Fruit fly (Drosophila melanogaster): ENCODE measurements around the gene srw.

The srw gene

DNA sequence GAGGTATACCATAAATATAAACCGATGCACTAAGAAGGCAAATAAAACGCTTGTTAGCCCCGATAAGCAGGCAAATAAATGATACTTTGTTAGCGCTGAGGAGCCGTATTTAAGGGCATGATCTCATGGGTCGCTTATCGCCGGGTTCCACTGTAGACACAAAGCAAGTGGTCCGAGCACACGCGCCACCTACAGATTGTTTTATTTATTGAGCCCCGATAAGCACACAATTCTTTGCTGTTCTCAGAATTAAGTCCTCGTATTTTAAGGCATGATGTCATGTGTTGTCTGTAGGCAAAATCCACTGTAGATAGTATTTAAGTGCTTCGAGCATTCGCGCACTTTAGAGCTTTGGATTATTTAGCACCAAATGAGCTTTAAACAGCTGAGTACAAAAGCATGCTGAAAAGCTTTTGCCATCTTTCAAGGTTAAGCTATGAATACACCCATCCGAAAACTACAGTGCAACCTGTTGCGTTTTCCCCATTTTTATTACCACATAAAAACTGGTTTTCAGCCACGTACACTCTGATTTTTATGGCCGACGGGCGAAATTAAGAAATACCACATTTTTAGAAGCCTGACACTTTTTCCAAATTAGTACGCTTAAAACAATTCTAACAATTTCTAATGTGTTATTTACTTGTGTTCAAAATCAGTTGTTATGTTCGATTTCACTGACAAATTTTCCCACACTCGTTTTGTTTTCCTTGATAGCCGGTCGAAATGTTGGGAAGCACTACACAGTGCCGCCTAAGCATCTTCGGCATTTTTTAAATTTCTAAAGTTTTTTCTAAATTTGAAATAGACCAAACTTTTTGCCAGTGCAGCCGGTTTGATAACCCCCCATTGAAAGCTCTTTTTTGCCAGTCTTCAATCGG, 43.6 kb downstream of the srw start, which contains the start of gene Sqor (continued):
- TF ChIP-seq CG14050 (GFP tag; IDR thresholded peaks at IDR 0.05) = peak; percentile 80
- peak; percentile 74 for TF ChIP-seq CG6813 (GFP tag; optimal IDR thresholded peaks at IDR 0.05)
- TF ChIP-seq jumu (GFP tag; optimal IDR thresholded peaks at IDR 0.05) = peak; percentile 82
- TF ChIP-seq phol (tag; optimal IDR thresholded peaks at IDR 0.05) = peak; percentile 74
- TF ChIP-seq HLHmδ (GFP tag; optimal IDR thresholded peaks at IDR 0.05) = no peak
- TF ChIP-seq Sry-β (GFP tag; optimal IDR thresholded peaks at IDR 0.05) = no peak
- peak; percentile 79 for TF ChIP-seq CG33213 (GFP tag; optimal IDR thresholded peaks at IDR 0.05)
- TF ChIP-seq mirr (GFP tag; optimal IDR thresholded peaks at IDR 0.05) = no peak
- peak; percentile 58; the same call in 2 of the 3 replicates for TF ChIP-seq H15 (GFP tag; IDR thresholded peaks at IDR 0.05)
- TF ChIP-seq CG18476 (GFP tag; optimal IDR thresholded peaks at IDR 0.05) = peak; percentile 66
- TF ChIP-seq Blimp-1 (GFP tag; optimal IDR thresholded peaks at IDR 0.05) = peak; percentile 62
- peak; percentile 89 for TF ChIP-seq Pdp1 (GFP tag; optimal IDR thresholded peaks at IDR 0.05)
- peak; percentile 99 for TF ChIP-seq grau (tag; optimal IDR thresholded peaks at IDR 0.05)
- TF ChIP-seq mam (GFP tag; optimal IDR thresholded peaks at IDR 0.05) = peak; percentile 90
- TF ChIP-seq CG17912 (GFP tag; optimal IDR thresholded peaks at IDR 0.05) = peak; percentile 66
- peak; percentile 49 for TF ChIP-seq CG12942 (GFP tag; optimal IDR thresholded peaks at IDR 0.05)
- peak; percentile 76 for TF ChIP-seq tup (GFP tag; optimal IDR thresholded peaks at IDR 0.05)
- peak; percentile 93 for TF ChIP-seq CG3281 (GFP tag; optimal IDR thresholded peaks at IDR 0.05)
- TF ChIP-seq ssp (GFP tag; IDR thresholded peaks at IDR 0.05) = peak; percentile 47
- peak; percentile 80 for TF ChIP-seq CG18011 (GFP tag; optimal IDR thresholded peaks at IDR 0.05)
- no peak for TF ChIP-seq TFAM (GFP tag; optimal IDR thresholded peaks at IDR 0.05)
- peak; percentile 85 for TF ChIP-seq org-1 (GFP tag; optimal IDR thresholded peaks at IDR 0.05)
- TF ChIP-seq CG12769 (tag; optimal IDR thresholded peaks at IDR 0.05) = peak; percentile 90
- TF ChIP-seq chn (GFP tag; optimal IDR thresholded peaks at IDR 0.05) = peak; percentile 81
- TF ChIP-seq repo (GFP tag; optimal IDR thresholded peaks at IDR 0.05) = peak; percentile 60
- no peak for TF ChIP-seq Tbp (GFP tag; optimal IDR thresholded peaks at IDR 0.05)
- no peak for TF ChIP-seq bigmax (GFP tag; optimal IDR thresholded peaks at IDR 0.05)
- TF ChIP-seq Ets97D (GFP tag; optimal IDR thresholded peaks at IDR 0.05) = peak; percentile 20
- peak; percentile 93 for TF ChIP-seq Atf3 (GFP tag; optimal IDR thresholded peaks at IDR 0.05)
- TF ChIP-seq CG17829 (tag; optimal IDR thresholded peaks at IDR 0.05) = peak; percentile 78
- TF ChIP-seq trh (GFP tag; optimal IDR thresholded peaks at IDR 0.05) = peak; percentile 79
- peak; percentile 55; the same call in 1 of the 2 replicates for TF ChIP-seq chm (GFP tag; IDR thresholded peaks at IDR 0.05)
- peak; percentile 61; the same call in 2 of the 4 replicates for TF ChIP-seq chinmo (GFP tag; IDR thresholded peaks at IDR 0.05; ENCODE audit: partially characterized antibody)
- TF ChIP-seq B-H1 (GFP tag; IDR thresholded peaks at IDR 0.05) = peak; percentile 44
- TF ChIP-seq CG11085 (GFP tag; IDR thresholded peaks at IDR 0.05) = no peak; the same call in 1 of the 2 replicates
- 0 out of 3 replicates have a peak, but pooled peaks have one; percentile 43 for TF ChIP-seq CG6791 (GFP tag; IDR thresholded peaks at IDR 0.05; ENCODE audit: partially characterized antibody)
- TF ChIP-seq CG9609 (GFP tag; optimal IDR thresholded peaks at IDR 0.05) = peak; percentile 89
- TF ChIP-seq Dref (GFP tag; IDR thresholded peaks at IDR 0.05) = no peak; the same call in 1 of the 2 replicates
- peak; percentile 71 for TF ChIP-seq Mes4 (GFP tag; optimal IDR thresholded peaks at IDR 0.05)
- TF ChIP-seq dysf (GFP tag; IDR thresholded peaks at IDR 0.05) = peak; percentile 85
- TF ChIP-seq Eip74EF (GFP tag; optimal IDR thresholded peaks at IDR 0.05) = peak in 1 of 2 experiments; percentile 70
- TF ChIP-seq Doc2 (GFP tag; IDR thresholded peaks at IDR 0.05) = peak; percentile 62
- TF ChIP-seq az2 (GFP tag; optimal IDR thresholded peaks at IDR 0.05) = peak; percentile 72
- TF ChIP-seq wek (GFP tag; optimal IDR thresholded peaks at IDR 0.05) = peak; percentile 58
- TF ChIP-seq dm (GFP tag; optimal IDR thresholded peaks at IDR 0.05) = peak; percentile 74
- peak; percentile 87 for TF ChIP-seq caup (GFP tag; optimal IDR thresholded peaks at IDR 0.05; ENCODE audit: severe bottlenecking)
- TF ChIP-seq CG3726 (GFP tag; IDR thresholded peaks at IDR 0.05) = peak; percentile 76; the same call in 2 of the 3 replicates
- no peak for TF ChIP-seq odd (GFP tag; optimal IDR thresholded peaks at IDR 0.05)
